Fruit fly (Drosophila melanogaster): ENCODE data around the gene CG31689.

The CG31689 gene

DNA sequence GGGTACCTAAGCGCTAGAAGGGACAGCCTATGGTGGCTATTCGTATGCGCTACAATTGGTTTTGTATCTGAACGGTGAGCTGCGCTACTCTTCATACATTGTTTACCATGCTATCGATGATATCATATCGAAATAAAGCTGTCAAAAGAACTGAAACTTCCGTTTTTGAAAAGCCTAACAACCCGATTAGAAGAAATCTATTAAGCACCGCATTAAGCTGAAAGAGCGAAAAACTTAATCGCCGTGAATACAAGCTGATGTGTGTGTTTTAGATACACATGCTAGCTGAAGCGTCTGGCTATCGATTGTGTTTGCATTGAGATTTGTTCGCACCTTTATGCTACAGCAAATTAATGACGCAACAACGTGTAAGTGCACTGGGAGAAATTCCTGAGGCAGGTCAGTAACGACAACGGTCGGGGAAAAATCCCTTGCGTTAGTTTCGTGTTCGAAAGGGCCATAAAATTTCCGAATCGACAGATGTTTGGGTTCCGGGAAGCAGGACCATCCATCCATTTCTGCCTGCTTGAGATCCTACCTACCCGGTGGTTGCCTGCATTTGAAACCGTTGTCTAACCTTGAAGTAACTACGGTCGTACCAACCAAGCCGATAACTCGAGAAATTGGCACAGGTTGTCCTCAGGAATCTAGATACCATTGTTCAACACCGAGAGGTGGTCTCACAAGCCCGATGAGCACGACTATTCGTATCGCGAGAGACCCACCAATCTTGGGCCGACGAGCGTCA lies 25.0 kb downstream of the CG31689 start (continued):
- no peak for TF ChIP-seq CG14667 (GFP tag; IDR thresholded peaks at IDR 0.05)
- TF ChIP-seq insv (GFP tag; optimal IDR thresholded peaks at IDR 0.05) = peak in 1 of 2 experiments; percentile 29
- no peak for TF ChIP-seq eyg (GFP tag; optimal IDR thresholded peaks at IDR 0.05)
- peak; percentile 72 for TF ChIP-seq CG4424 (GFP tag; optimal IDR thresholded peaks at IDR 0.05)
- no peak for TF ChIP-seq CG31224 (GFP tag; IDR thresholded peaks at IDR 0.05)
- TF ChIP-seq CG10267 (tag; optimal IDR thresholded peaks at IDR 0.05) = peak; percentile 79
- peak; percentile 74 for TF ChIP-seq fd96Cb (tag; optimal IDR thresholded peaks at IDR 0.05)
- peak; percentile 25 for TF ChIP-seq slou (GFP tag; optimal IDR thresholded peaks at IDR 0.05)
- TF ChIP-seq chif (GFP tag; optimal IDR thresholded peaks at IDR 0.05) = peak; percentile 17 to 76
- peak; percentile 88 for TF ChIP-seq Meics (GFP tag; optimal IDR thresholded peaks at IDR 0.05)
- TF ChIP-seq sob (GFP tag; IDR thresholded peaks at IDR 0.05) = no peak
- peak; percentile 88 for TF ChIP-seq Gug (GFP tag; IDR thresholded peaks at IDR 0.05)
- TF ChIP-seq CG16863 (GFP tag; optimal IDR thresholded peaks at IDR 0.05) = peak; percentile 51
- TF ChIP-seq CkIIα-i1 (GFP tag; IDR thresholded peaks at IDR 0.05) = no peak
- peak; percentile 81 for TF ChIP-seq CG10979 (tag; optimal IDR thresholded peaks at IDR 0.05)
- TF ChIP-seq Hand (GFP tag; optimal IDR thresholded peaks at IDR 0.05) = peak; percentile 68
- TF ChIP-seq ems (GFP tag; optimal IDR thresholded peaks at IDR 0.05) = peak; percentile 79
- TF ChIP-seq Sox100B (GFP tag; optimal IDR thresholded peaks at IDR 0.05) = peak; percentile 81
- no peak for TF ChIP-seq Hr39 (optimal IDR thresholded peaks at IDR 0.05)
- TF ChIP-seq gce (GFP tag; IDR thresholded peaks at IDR 0.05) = no peak
- no peak for TF ChIP-seq HLH4C (GFP tag; IDR thresholded peaks at IDR 0.05; ENCODE audit: partially characterized antibody)
- peak; percentile 34 for TF ChIP-seq gcm (GFP tag; optimal IDR thresholded peaks at IDR 0.05)
- no peak for TF ChIP-seq CG14014 (GFP tag; IDR thresholded peaks at IDR 0.05)
- peak; percentile 58 for TF ChIP-seq Vsx1 (GFP tag; optimal IDR thresholded peaks at IDR 0.05)
- peak; percentile 66 for TF ChIP-seq CG10654 (GFP tag; optimal IDR thresholded peaks at IDR 0.05)
- no peak for TF ChIP-seq ken (GFP tag; IDR thresholded peaks at IDR 0.05)
- TF ChIP-seq Atf6 (GFP tag; IDR thresholded peaks at IDR 0.05) = no peak
- TF ChIP-seq crp (GFP tag; optimal IDR thresholded peaks at IDR 0.05) = peak in 1 of 2 experiments; percentile 16
- no peak for TF ChIP-seq ham (GFP tag; IDR thresholded peaks at IDR 0.05)
- no peak for TF ChIP-seq row (GFP tag; IDR thresholded peaks at IDR 0.05)
- peak; percentile 27 for TF ChIP-seq CG2116 (GFP tag; optimal IDR thresholded peaks at IDR 0.05)
- TF ChIP-seq vnd (GFP tag; IDR thresholded peaks at IDR 0.05; ENCODE audit: partially characterized antibody) = no peak
- peak; percentile 48 for TF ChIP-seq CG18476 (GFP tag; optimal IDR thresholded peaks at IDR 0.05)
- TF ChIP-seq HmgZ (tag; optimal IDR thresholded peaks at IDR 0.05) = peak; percentile 85
- peak; percentile 72 for TF ChIP-seq CG9609 (GFP tag; optimal IDR thresholded peaks at IDR 0.05)
- TF ChIP-seq Pdp1 (GFP tag; optimal IDR thresholded peaks at IDR 0.05) = peak; percentile 84 to 98
- TF ChIP-seq CG17385 (GFP tag; optimal IDR thresholded peaks at IDR 0.05) = peak; percentile 69
- TF ChIP-seq sc (optimal IDR thresholded peaks at IDR 0.05) = no peak
- TF ChIP-seq sc (GFP tag; optimal IDR thresholded peaks at IDR 0.05) = peak; percentile 49
- TF ChIP-seq peb (GFP tag; IDR thresholded peaks at IDR 0.05) = no peak
- TF ChIP-seq Doc2 (GFP tag; IDR thresholded peaks at IDR 0.05) = no peak
- TF ChIP-seq Dbx (GFP tag; IDR thresholded peaks at IDR 0.05) = no peak
- TF ChIP-seq CTCF (GFP tag; optimal IDR thresholded peaks at IDR 0.05) = no peak
- TF ChIP-seq slp2 (GFP tag; optimal IDR thresholded peaks at IDR 0.05) = peak; percentile 79
- TF ChIP-seq trh (GFP tag; optimal IDR thresholded peaks at IDR 0.05) = peak; percentile 16
- no peak for TF ChIP-seq yki (optimal IDR thresholded peaks at IDR 0.05)
- peak; percentile 57 for TF ChIP-seq Atf-2 (GFP tag; optimal IDR thresholded peaks at IDR 0.05)
- no peak for TF ChIP-seq CG2199 (GFP tag; IDR thresholded peaks at IDR 0.05)
- TF ChIP-seq CG3995 (GFP tag; optimal IDR thresholded peaks at IDR 0.05) = peak; percentile 59
- peak; percentile 56 for TF ChIP-seq CG2875 (GFP tag; optimal IDR thresholded peaks at IDR 0.05)
- TF ChIP-seq YL-1 (GFP tag; optimal IDR thresholded peaks at IDR 0.05) = peak; percentile 51
- TF ChIP-seq ro (GFP tag; IDR thresholded peaks at IDR 0.05) = no peak

Measured in whole organism, embryonic.